In the genomic region with DNA sequence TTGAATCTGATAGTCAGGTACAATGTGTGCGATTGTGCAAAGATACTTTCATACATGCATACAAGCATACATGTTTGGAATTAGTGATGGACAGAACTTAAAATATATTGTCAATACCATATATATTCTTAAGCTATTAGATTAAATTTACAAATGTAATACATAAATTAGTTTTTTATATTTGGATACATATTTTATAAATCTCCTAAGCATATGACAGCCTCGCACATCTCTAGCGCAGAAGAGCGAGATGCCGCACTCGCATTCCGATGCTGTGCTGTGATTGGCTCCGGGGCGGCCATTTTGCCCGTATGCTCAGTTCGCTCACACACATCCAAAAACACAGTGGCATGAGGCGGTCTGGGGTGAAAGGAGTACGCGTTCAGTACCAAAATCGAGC, we compare ENCODE assay signal across 1 fruit fly cellular context.
TF ChIP-seq lines count a peak whose summit lies in the region.

A gene (plus strand): TSS at position 383 of the 400 bp plus-strand sequence.

TF ChIP-seq in whole organism, embryonic, 481 proteins besides CTCF, POLR2A, EP300 and RAD21 (continued from another document and continues in another):
- no peak for TF ChIP-seq CG42726 (GFP tag; IDR thresholded peaks at IDR 0.05; lab: Robert Waterston, UW; ENCODE audit: partially characterized antibody)
- peak; percentile 95 for TF ChIP-seq Atf6 (GFP tag; IDR thresholded peaks at IDR 0.05; lab: Robert Waterston, UW)
- TF ChIP-seq yki (optimal IDR thresholded peaks at IDR 0.05; lab: Kevin White, UChicago), result no peak
- TF ChIP-seq CG1603 (tag; optimal IDR thresholded peaks at IDR 0.05; lab: Kevin White, UChicago), result peak; percentile 94
- peak; percentile 76 for TF ChIP-seq CG31224 (GFP tag; IDR thresholded peaks at IDR 0.05; lab: Robert Waterston, UW)
- TF ChIP-seq bab2 (GFP tag; optimal IDR thresholded peaks at IDR 0.05; lab: Kevin White, UChicago), result peak; percentile 14
- peak; percentile 80 for TF ChIP-seq lilli (GFP tag; optimal IDR thresholded peaks at IDR 0.05; lab: Kevin White, UChicago)
- TF ChIP-seq CG8388 (GFP tag; optimal IDR thresholded peaks at IDR 0.05; lab: Kevin White, UChicago), result peak; percentile 95
- TF ChIP-seq Fer1 (GFP tag; optimal IDR thresholded peaks at IDR 0.05; lab: Kevin White, UChicago), result no peak
- peak; percentile 42 for TF ChIP-seq MESR4 (GFP tag; optimal IDR thresholded peaks at IDR 0.05; lab: Kevin White, UChicago)
- peak; percentile 90 for TF ChIP-seq CG13296 (GFP tag; optimal IDR thresholded peaks at IDR 0.05; lab: Kevin White, UChicago)
- peak; percentile 79 for TF ChIP-seq CG10147 (GFP tag; optimal IDR thresholded peaks at IDR 0.05; lab: Kevin White, UChicago)
- peak; percentile 89 for TF ChIP-seq CG3407 (GFP tag; optimal IDR thresholded peaks at IDR 0.05; lab: Kevin White, UChicago)
- peak; percentile 92 for TF ChIP-seq CG12299 (tag; optimal IDR thresholded peaks at IDR 0.05; lab: Kevin White, UChicago)
- TF ChIP-seq CG10431 (GFP tag; optimal IDR thresholded peaks at IDR 0.05; lab: Kevin White, UChicago), result peak; percentile 67
- no peak for TF ChIP-seq en (GFP tag; optimal IDR thresholded peaks at IDR 0.05; lab: Kevin White, UChicago)
- peak; percentile 32 for TF ChIP-seq bigmax (GFP tag; optimal IDR thresholded peaks at IDR 0.05; lab: Kevin White, UChicago)
- peak; percentile 72; the same call in 1 of the 3 replicates for TF ChIP-seq jigr1 (GFP tag; IDR thresholded peaks at IDR 0.05; lab: Robert Waterston, UW)
- no peak for TF ChIP-seq mld (GFP tag; IDR thresholded peaks at IDR 0.05; lab: Robert Waterston, UW; ENCODE audit: partially characterized antibody)
- peak; percentile 39 for TF ChIP-seq Hand (GFP tag; optimal IDR thresholded peaks at IDR 0.05; lab: Kevin White, UChicago)
- peak; percentile 50 to 84 for TF ChIP-seq dpn (GFP tag; optimal IDR thresholded peaks at IDR 0.05; lab: Kevin White, UChicago)
- TF ChIP-seq Aef1 (GFP tag; IDR thresholded peaks at IDR 0.05; lab: Robert Waterston, UW), result peak; percentile 93
- TF ChIP-seq CG3838 (GFP tag; optimal IDR thresholded peaks at IDR 0.05; lab: Kevin White, UChicago), result no peak
- TF ChIP-seq CG17568 (GFP tag; optimal IDR thresholded peaks at IDR 0.05; lab: Kevin White, UChicago), result peak; percentile 90
- TF ChIP-seq crc (GFP tag; optimal IDR thresholded peaks at IDR 0.05; lab: Kevin White, UChicago), result peak; percentile 8
- no peak for TF ChIP-seq Neu2 (GFP tag; optimal IDR thresholded peaks at IDR 0.05; lab: Kevin White, UChicago; ENCODE audit: borderline replicate concordance)
- peak; percentile 96 for TF ChIP-seq E2f1 (GFP tag; IDR thresholded peaks at IDR 0.05; lab: Robert Waterston, UW)
- TF ChIP-seq PHDP (tag; optimal IDR thresholded peaks at IDR 0.05; lab: Kevin White, UChicago), result peak; percentile 92
- TF ChIP-seq tll (GFP tag; optimal IDR thresholded peaks at IDR 0.05; lab: Kevin White, UChicago), result peak in 1 of 2 experiments; percentile 69
- TF ChIP-seq CG7357 (GFP tag; IDR thresholded peaks at IDR 0.05; lab: Robert Waterston, UW), result peak; percentile 83
- TF ChIP-seq hbn (GFP tag; IDR thresholded peaks at IDR 0.05; lab: Robert Waterston, UW; ENCODE audit: partially characterized antibody), result peak; percentile 74
- TF ChIP-seq Dref (GFP tag; IDR thresholded peaks at IDR 0.05; lab: Robert Waterston, UW), result peak; percentile 39; the same call in 1 of the 2 replicates
- TF ChIP-seq ssp (GFP tag; IDR thresholded peaks at IDR 0.05; lab: Robert Waterston, UW), result peak; percentile 88
- TF ChIP-seq CG11695 (GFP tag; IDR thresholded peaks at IDR 0.05; lab: Robert Waterston, UW), result peak; percentile 97
- TF ChIP-seq her (GFP tag; optimal IDR thresholded peaks at IDR 0.05; lab: Kevin White, UChicago), result no peak
- TF ChIP-seq MBD-R2 (GFP tag; IDR thresholded peaks at IDR 0.05; lab: Robert Waterston, UW), result peak; percentile 83
- peak; percentile 94 for TF ChIP-seq CG6813 (GFP tag; optimal IDR thresholded peaks at IDR 0.05; lab: Kevin White, UChicago)
- peak; percentile 93 for TF ChIP-seq ase (GFP tag; IDR thresholded peaks at IDR 0.05; lab: Robert Waterston, UW)
- TF ChIP-seq nmo (GFP tag; optimal IDR thresholded peaks at IDR 0.05; lab: Kevin White, UChicago), result peak; percentile 96
- TF ChIP-seq CG10209 (GFP tag; optimal IDR thresholded peaks at IDR 0.05; lab: Kevin White, UChicago), result peak; percentile 93
- peak; percentile 97 for TF ChIP-seq CG17829 (tag; optimal IDR thresholded peaks at IDR 0.05; lab: Kevin White, UChicago)
- TF ChIP-seq scrt (GFP tag; optimal IDR thresholded peaks at IDR 0.05; lab: Kevin White, UChicago), result peak; percentile 79
- TF ChIP-seq Bdp1 (GFP tag; optimal IDR thresholded peaks at IDR 0.05; lab: Kevin White, UChicago), result peak; percentile 60
- peak; percentile 86 for TF ChIP-seq Oaz (GFP tag; IDR thresholded peaks at IDR 0.05; lab: Robert Waterston, UW)
- TF ChIP-seq CG15696 (tag; optimal IDR thresholded peaks at IDR 0.05; lab: Kevin White, UChicago), result peak; percentile 94
- peak; percentile 84 for TF ChIP-seq CG16815 (GFP tag; optimal IDR thresholded peaks at IDR 0.05; lab: Kevin White, UChicago)
- TF ChIP-seq CG4854 (GFP tag; optimal IDR thresholded peaks at IDR 0.05; lab: Kevin White, UChicago), result peak; percentile 55
- TF ChIP-seq croc (GFP tag; conservative IDR thresholded peaks at IDR 0.05; lab: Robert Waterston, UW), result peak; percentile 91
- no peak for TF ChIP-seq pfk (GFP tag; optimal IDR thresholded peaks at IDR 0.05; lab: Kevin White, UChicago)
- TF ChIP-seq so (GFP tag; IDR thresholded peaks at IDR 0.05; lab: Robert Waterston, UW), result peak; percentile 97
- TF ChIP-seq pho (GFP tag; optimal IDR thresholded peaks at IDR 0.05; lab: Kevin White, UChicago), result no peak
- TF ChIP-seq hb (GFP tag; IDR thresholded peaks at IDR 0.05; lab: Robert Waterston, UW; ENCODE audit: partially characterized antibody), result no peak
- peak; percentile 57 for TF ChIP-seq Bgb (GFP tag; IDR thresholded peaks at IDR 0.05; lab: Robert Waterston, UW; ENCODE audit: partially characterized antibody)
- TF ChIP-seq CG1792 (GFP tag; optimal IDR thresholded peaks at IDR 0.05; lab: Kevin White, UChicago), result no peak
- no peak for TF ChIP-seq fu2 (GFP tag; optimal IDR thresholded peaks at IDR 0.05; lab: Kevin White, UChicago)
- TF ChIP-seq CG14965 (GFP tag; optimal IDR thresholded peaks at IDR 0.05; lab: Kevin White, UChicago; ENCODE audit: borderline replicate concordance), result no peak
- TF ChIP-seq prd (optimal IDR thresholded peaks at IDR 0.05; lab: Kevin White, UChicago), result no peak
- peak; percentile 98 for TF ChIP-seq prd (GFP tag; IDR thresholded peaks at IDR 0.05; lab: Robert Waterston, UW)
- TF ChIP-seq CG6765 (GFP tag; optimal IDR thresholded peaks at IDR 0.05; lab: Kevin White, UChicago), result peak; percentile 47
- TF ChIP-seq ash1 (GFP tag; optimal IDR thresholded peaks at IDR 0.05; lab: Kevin White, UChicago), result peak; percentile 62
- peak; percentile 23; the same call in 1 of the 3 replicates for TF ChIP-seq zen2 (GFP tag; IDR thresholded peaks at IDR 0.05; lab: Robert Waterston, UW; ENCODE audit: partially characterized antibody)
- peak; percentile 37 for TF ChIP-seq TFAM (GFP tag; optimal IDR thresholded peaks at IDR 0.05; lab: Kevin White, UChicago)
- peak; percentile 92 for TF ChIP-seq CG17359 (tag; optimal IDR thresholded peaks at IDR 0.05; lab: Kevin White, UChicago)
- TF ChIP-seq ro (GFP tag; IDR thresholded peaks at IDR 0.05; lab: Robert Waterston, UW), result peak; percentile 92
- peak; percentile 82; the same call in 1 of the 2 replicates for TF ChIP-seq dan (GFP tag; IDR thresholded peaks at IDR 0.05; lab: Robert Waterston, UW)
- peak; percentile 68 for TF ChIP-seq kni (GFP tag; optimal IDR thresholded peaks at IDR 0.05; lab: Kevin White, UChicago)
- TF ChIP-seq CG7928 (GFP tag; optimal IDR thresholded peaks at IDR 0.05; lab: Kevin White, UChicago), result peak; percentile 24
- peak; percentile 94 for TF ChIP-seq CG6272 (GFP tag; IDR thresholded peaks at IDR 0.05; lab: Robert Waterston, UW)
- peak; percentile 74 for TF ChIP-seq B-H2 (GFP tag; optimal IDR thresholded peaks at IDR 0.05; lab: Kevin White, UChicago)
- peak; percentile 93 for TF ChIP-seq ttk (GFP tag; IDR thresholded peaks at IDR 0.05; lab: Robert Waterston, UW)
- TF ChIP-seq CG18619 (GFP tag; optimal IDR thresholded peaks at IDR 0.05; lab: Kevin White, UChicago), result peak; percentile 78
- peak; percentile 82 for TF ChIP-seq CG10462 (GFP tag; optimal IDR thresholded peaks at IDR 0.05; lab: Kevin White, UChicago)
- peak; percentile 93 for TF ChIP-seq CG7839 (tag; optimal IDR thresholded peaks at IDR 0.05; lab: Kevin White, UChicago)
- TF ChIP-seq wor (GFP tag; IDR thresholded peaks at IDR 0.05; lab: Robert Waterston, UW), result peak; percentile 90
- peak; percentile 67 for TF ChIP-seq CG4328 (GFP tag; optimal IDR thresholded peaks at IDR 0.05; lab: Kevin White, UChicago)
- TF ChIP-seq gsb-n (tag; optimal IDR thresholded peaks at IDR 0.05; lab: Kevin White, UChicago), result peak; percentile 97
- TF ChIP-seq Dfd (GFP tag; optimal IDR thresholded peaks at IDR 0.05; lab: Kevin White, UChicago), result no peak
- 0 out of 4 replicates have a peak, but pooled peaks have one; percentile 73 for TF ChIP-seq chinmo (GFP tag; IDR thresholded peaks at IDR 0.05; lab: Robert Waterston, UW; ENCODE audit: partially characterized antibody)
- peak; percentile 77 for TF ChIP-seq Abd-B (GFP tag; optimal IDR thresholded peaks at IDR 0.05; lab: Kevin White, UChicago)
- TF ChIP-seq CkIIα-i1 (GFP tag; IDR thresholded peaks at IDR 0.05; lab: Robert Waterston, UW), result peak; percentile 80
- peak; percentile 95 for TF ChIP-seq seq (GFP tag; IDR thresholded peaks at IDR 0.05; lab: Robert Waterston, UW)
- peak; percentile 74 for TF ChIP-seq Taf1 (GFP tag; IDR thresholded peaks at IDR 0.05; lab: Robert Waterston, UW)
- TF ChIP-seq lab (GFP tag; optimal IDR thresholded peaks at IDR 0.05; lab: Kevin White, UChicago), result peak; percentile 95
- peak; percentile 96 for TF ChIP-seq gem (tag; optimal IDR thresholded peaks at IDR 0.05; lab: Kevin White, UChicago)
- TF ChIP-seq Nf-YC (tag; optimal IDR thresholded peaks at IDR 0.05; lab: Kevin White, UChicago), result peak; percentile 99
- TF ChIP-seq Dll (GFP tag; IDR thresholded peaks at IDR 0.05; lab: Robert Waterston, UW; ENCODE audit: partially characterized antibody), result peak; percentile 92
- peak; percentile 81 for TF ChIP-seq wdn (GFP tag; IDR thresholded peaks at IDR 0.05; lab: Robert Waterston, UW)
- TF ChIP-seq Hr39 (optimal IDR thresholded peaks at IDR 0.05; lab: Kevin White, UChicago), result no peak
- TF ChIP-seq amos (GFP tag; IDR thresholded peaks at IDR 0.05; lab: Robert Waterston, UW; ENCODE audit: partially characterized antibody), result peak; percentile 69
- TF ChIP-seq MTF-1 (GFP tag; optimal IDR thresholded peaks at IDR 0.05; lab: Kevin White, UChicago; ENCODE audit: borderline replicate concordance), result peak; percentile 85
- TF ChIP-seq CG9817 (tag; optimal IDR thresholded peaks at IDR 0.05; lab: Kevin White, UChicago), result peak; percentile 78
- TF ChIP-seq al (GFP tag; IDR thresholded peaks at IDR 0.05; lab: Robert Waterston, UW), result peak; percentile 79
- peak; percentile 93 for TF ChIP-seq Dbx (GFP tag; IDR thresholded peaks at IDR 0.05; lab: Robert Waterston, UW)
- peak; percentile 78 for TF ChIP-seq Max (GFP tag; optimal IDR thresholded peaks at IDR 0.05; lab: Kevin White, UChicago)
- no peak for TF ChIP-seq CG11398 (GFP tag; optimal IDR thresholded peaks at IDR 0.05; lab: Kevin White, UChicago)
- no peak for TF ChIP-seq shn (GFP tag; optimal IDR thresholded peaks at IDR 0.05; lab: Kevin White, UChicago)
- TF ChIP-seq Ets97D (GFP tag; optimal IDR thresholded peaks at IDR 0.05; lab: Kevin White, UChicago), result peak; percentile 4
- TF ChIP-seq CG17912 (GFP tag; optimal IDR thresholded peaks at IDR 0.05; lab: Kevin White, UChicago), result peak; percentile 79
- TF ChIP-seq CG18262 (tag; optimal IDR thresholded peaks at IDR 0.05; lab: Kevin White, UChicago), result peak; percentile 96
- TF ChIP-seq CG10979 (tag; optimal IDR thresholded peaks at IDR 0.05; lab: Kevin White, UChicago), result peak; percentile 96
- TF ChIP-seq Six4 (GFP tag; optimal IDR thresholded peaks at IDR 0.05; lab: Kevin White, UChicago), result peak; percentile 86
- peak; percentile 58; the same call in 1 of the 2 replicates for TF ChIP-seq Poxn (GFP tag; IDR thresholded peaks at IDR 0.05; lab: Robert Waterston, UW)
- peak; percentile 67 for TF ChIP-seq vnd (GFP tag; IDR thresholded peaks at IDR 0.05; lab: Robert Waterston, UW; ENCODE audit: partially characterized antibody)
- peak; percentile 14 for TF ChIP-seq slp2 (GFP tag; optimal IDR thresholded peaks at IDR 0.05; lab: Kevin White, UChicago)
- peak; percentile 89 for TF ChIP-seq Rx (GFP tag; IDR thresholded peaks at IDR 0.05; lab: Robert Waterston, UW)
- TF ChIP-seq gcm2 (GFP tag; optimal IDR thresholded peaks at IDR 0.05; lab: Kevin White, UChicago), result peak; percentile 57
- TF ChIP-seq CG2712 (tag; optimal IDR thresholded peaks at IDR 0.05; lab: Kevin White, UChicago), result peak; percentile 98
- peak; percentile 77 for TF ChIP-seq CG12942 (GFP tag; optimal IDR thresholded peaks at IDR 0.05; lab: Kevin White, UChicago)
- peak; percentile 92; the same call in 1 of the 2 replicates for TF ChIP-seq lmd (GFP tag; IDR thresholded peaks at IDR 0.05; lab: Robert Waterston, UW)
- peak; percentile 93 for TF ChIP-seq ap (GFP tag; IDR thresholded peaks at IDR 0.05; lab: Robert Waterston, UW)
- TF ChIP-seq Asciz (GFP tag; optimal IDR thresholded peaks at IDR 0.05; lab: Kevin White, UChicago), result peak; percentile 89
- TF ChIP-seq BEAF-32 (GFP tag; optimal IDR thresholded peaks at IDR 0.05; lab: Kevin White, UChicago), result peak; percentile 70
- peak; percentile 30 to 67 for TF ChIP-seq chif (GFP tag; optimal IDR thresholded peaks at IDR 0.05; lab: Kevin White, UChicago)
- TF ChIP-seq CG9727 (GFP tag; optimal IDR thresholded peaks at IDR 0.05; lab: Kevin White, UChicago), result peak; percentile 95
- 0 out of 3 replicates have a peak, but pooled peaks have one; percentile 8 for TF ChIP-seq CG7963 (GFP tag; IDR thresholded peaks at IDR 0.05; lab: Robert Waterston, UW; ENCODE audit: partially characterized antibody)
- TF ChIP-seq caup (GFP tag; optimal IDR thresholded peaks at IDR 0.05; lab: Kevin White, UChicago; ENCODE audit: severe bottlenecking), result peak; percentile 91
- no peak for TF ChIP-seq da (GFP tag; optimal IDR thresholded peaks at IDR 0.05; lab: Kevin White, UChicago)
- TF ChIP-seq ems (GFP tag; optimal IDR thresholded peaks at IDR 0.05; lab: Kevin White, UChicago), result peak; percentile 56
- TF ChIP-seq nau (GFP tag; optimal IDR thresholded peaks at IDR 0.05; lab: Kevin White, UChicago), result peak; percentile 86
- TF ChIP-seq CG18599 (GFP tag; optimal IDR thresholded peaks at IDR 0.05; lab: Kevin White, UChicago), result peak; percentile 94
- TF ChIP-seq Hmr (GFP tag; optimal IDR thresholded peaks at IDR 0.05; lab: Kevin White, UChicago), result peak; percentile 92
- TF ChIP-seq Lhr (GFP tag; optimal IDR thresholded peaks at IDR 0.05; lab: Kevin White, UChicago), result peak; percentile 83
- TF ChIP-seq CG7271 (tag; optimal IDR thresholded peaks at IDR 0.05; lab: Kevin White, UChicago), result peak; percentile 95
